Fruit fly (Drosophila melanogaster): Measurements from ENCODE around the gene dia.

dia gene

dm6 chr2L:20774464-20774863, 16.5 kb downstream of the dia start:
- TF ChIP-seq Crg-1 (GFP tag; optimal IDR thresholded peaks at IDR 0.05): no peak
- no peak for TF ChIP-seq CG1620 (GFP tag; optimal IDR thresholded peaks at IDR 0.05)
- TF ChIP-seq CG11617 (GFP tag; optimal IDR thresholded peaks at IDR 0.05): no peak
- no peak for TF ChIP-seq CG33017 (tag; optimal IDR thresholded peaks at IDR 0.05)
- no peak for TF ChIP-seq toe (GFP tag; optimal IDR thresholded peaks at IDR 0.05)
- TF ChIP-seq ovo (GFP tag; optimal IDR thresholded peaks at IDR 0.05): no peak
- TF ChIP-seq bab1 (GFP tag; optimal IDR thresholded peaks at IDR 0.05): no peak
- no peak for TF ChIP-seq cic (GFP tag; optimal IDR thresholded peaks at IDR 0.05)
- no peak for TF ChIP-seq Hr96 (GFP tag; optimal IDR thresholded peaks at IDR 0.05)
- TF ChIP-seq CG5204 (GFP tag; optimal IDR thresholded peaks at IDR 0.05): no peak
- TF ChIP-seq tj (GFP tag; optimal IDR thresholded peaks at IDR 0.05): no peak
- no peak for TF ChIP-seq cnc (optimal IDR thresholded peaks at IDR 0.05)
- TF ChIP-seq Mnt (GFP tag; optimal IDR thresholded peaks at IDR 0.05): no peak
- no peak for TF ChIP-seq pad (GFP tag; optimal IDR thresholded peaks at IDR 0.05)
- TF ChIP-seq kay (GFP tag; ENCODE audit: borderline replicate concordance): no peak
- no peak for TF ChIP-seq CG14711 (tag; optimal IDR thresholded peaks at IDR 0.05)
- TF ChIP-seq CG7045 (GFP tag; optimal IDR thresholded peaks at IDR 0.05): no peak

- TF ChIP-seq CG12768 (GFP tag; optimal IDR thresholded peaks at IDR 0.05): peak; percentile 15
- peak; percentile 5 for TF ChIP-seq cic (GFP tag; optimal IDR thresholded peaks at IDR 0.05)
- no peak for TF ChIP-seq CG33017 (tag; optimal IDR thresholded peaks at IDR 0.05)
Measured at dm6 chr2L:20775941-20776340, 18.0 kb downstream of the dia start.

- TF ChIP-seq kay (GFP tag; ENCODE audit: borderline replicate concordance) (no peak), CG1620 (GFP tag; optimal IDR thresholded peaks at IDR 0.05) (no peak), cnc (optimal IDR thresholded peaks at IDR 0.05) (no peak)
Measured at dm6 chr2L:20776940-20777502, 19.1 kb downstream of the dia start.

dm6 chr2L:20778380-20778779, 20.4 kb downstream of the dia start:
- no peak for TF ChIP-seq CG14711 (tag; optimal IDR thresholded peaks at IDR 0.05)
- TF ChIP-seq kay (GFP tag; ENCODE audit: borderline replicate concordance): no peak
- TF ChIP-seq toe (GFP tag; optimal IDR thresholded peaks at IDR 0.05): no peak
- TF ChIP-seq CG5204 (GFP tag; optimal IDR thresholded peaks at IDR 0.05): no peak
- no peak for TF ChIP-seq Crg-1 (GFP tag; optimal IDR thresholded peaks at IDR 0.05)
- no peak for TF ChIP-seq cnc (optimal IDR thresholded peaks at IDR 0.05)
- no peak for TF ChIP-seq Clk (GFP tag; optimal IDR thresholded peaks at IDR 0.05)
- no peak for TF ChIP-seq CG1620 (GFP tag; optimal IDR thresholded peaks at IDR 0.05)
- no peak for TF ChIP-seq CG7045 (GFP tag; optimal IDR thresholded peaks at IDR 0.05)
- TF ChIP-seq bab1 (GFP tag; optimal IDR thresholded peaks at IDR 0.05): no peak
- TF ChIP-seq CG12768 (GFP tag; optimal IDR thresholded peaks at IDR 0.05): no peak
- TF ChIP-seq Hr96 (GFP tag; optimal IDR thresholded peaks at IDR 0.05): no peak

dm6 chr2L:20780768-20781167, 22.8 kb downstream of the dia start:
- TF ChIP-seq cic (GFP tag; optimal IDR thresholded peaks at IDR 0.05) (peak; percentile 82), pad (GFP tag; optimal IDR thresholded peaks at IDR 0.05) (peak; percentile 56), Crg-1 (GFP tag; optimal IDR thresholded peaks at IDR 0.05) (peak; percentile 39), cnc (optimal IDR thresholded peaks at IDR 0.05) (no peak), ovo (GFP tag; optimal IDR thresholded peaks at IDR 0.05) (peak; percentile 39), CG33017 (tag; optimal IDR thresholded peaks at IDR 0.05) (peak; percentile 79), Hr96 (GFP tag; optimal IDR thresholded peaks at IDR 0.05) (no peak), CG12768 (GFP tag; optimal IDR thresholded peaks at IDR 0.05) (peak; percentile 81), CG14711 (tag; optimal IDR thresholded peaks at IDR 0.05) (peak; percentile 9), Mnt (GFP tag; optimal IDR thresholded peaks at IDR 0.05) (peak; percentile 37), tj (GFP tag; optimal IDR thresholded peaks at IDR 0.05) (no peak), Clk (GFP tag; optimal IDR thresholded peaks at IDR 0.05) (peak; percentile 45), CG11617 (GFP tag; optimal IDR thresholded peaks at IDR 0.05) (peak; percentile 64), kay (GFP tag; ENCODE audit: borderline replicate concordance) (peak; percentile 69), CG1620 (GFP tag; optimal IDR thresholded peaks at IDR 0.05) (peak; percentile 21), CG7045 (GFP tag; optimal IDR thresholded peaks at IDR 0.05) (peak; percentile 78), CG5204 (GFP tag; optimal IDR thresholded peaks at IDR 0.05) (peak; percentile 9), CG7101 (tag; optimal IDR thresholded peaks at IDR 0.05) (peak; percentile 72), bab1 (GFP tag; optimal IDR thresholded peaks at IDR 0.05) (no peak), toe (GFP tag; optimal IDR thresholded peaks at IDR 0.05) (peak; percentile 15)

dm6 chr2L:20783044-20783443, 25.1 kb downstream of the dia start:
- TF ChIP-seq toe (GFP tag; optimal IDR thresholded peaks at IDR 0.05) (peak; percentile 34), CG14711 (tag; optimal IDR thresholded peaks at IDR 0.05) (no peak), CG5204 (GFP tag; optimal IDR thresholded peaks at IDR 0.05) (no peak), pad (GFP tag; optimal IDR thresholded peaks at IDR 0.05) (peak; percentile 28), Mnt (GFP tag; optimal IDR thresholded peaks at IDR 0.05) (no peak), CG11617 (GFP tag; optimal IDR thresholded peaks at IDR 0.05) (no peak), cnc (optimal IDR thresholded peaks at IDR 0.05) (no peak), CG7045 (GFP tag; optimal IDR thresholded peaks at IDR 0.05) (no peak), ovo (GFP tag; optimal IDR thresholded peaks at IDR 0.05) (peak; percentile 86)

- TF ChIP-seq CG14711 (tag; optimal IDR thresholded peaks at IDR 0.05): no peak
- TF ChIP-seq tj (GFP tag; optimal IDR thresholded peaks at IDR 0.05): no peak
- TF ChIP-seq cnc (optimal IDR thresholded peaks at IDR 0.05): no peak
- TF ChIP-seq CG7101 (tag; optimal IDR thresholded peaks at IDR 0.05): no peak
- TF ChIP-seq toe (GFP tag; optimal IDR thresholded peaks at IDR 0.05): no peak
- no peak for TF ChIP-seq cic (GFP tag; optimal IDR thresholded peaks at IDR 0.05)
Measured at dm6 chr2L:20783908-20784307, 26.0 kb downstream of the dia start.
